Fruit fly (Drosophila melanogaster) whole organism, prepupa: Measurements from ENCODE around the gene c-cup.

ENCODE experiments used
- Blimp-1 ChIP-seq: fragments of 200-800 bp; sonication (Bioruptor generic); optimal IDR thresholded peaks from 3 replicates; lab custom pipeline; 2017; ENCODE audit warnings: missing biosample characterization, missing genetic modification characterization, mild to moderate bottlenecking, moderate library complexity, missing genetic modification reagents
- CG10669 ChIP-seq: fragments of 200-800 bp; sonication (Bioruptor generic); optimal IDR thresholded peaks from 3 replicates; lab custom pipeline; 2018; ENCODE audit warnings: missing biosample characterization, mild to moderate bottlenecking, missing genetic modification characterization, moderate library complexity
- CG11294 ChIP-seq: fragments of 200-800 bp; sonication (Bioruptor generic); IDR thresholded peaks from 2 replicates; pipeline ENCODE4 v1.3.6; 2022; ENCODE audit warnings: missing biosample characterization, missing genetic modification characterization
- CG11762 ChIP-seq: fragments of 200-800 bp; sonication (Bioruptor generic); optimal IDR thresholded peaks from 3 replicates; lab custom pipeline; 2016; ENCODE audit warnings: missing biosample characterization, missing genetic modification characterization; ENCODE audit not compliant: insufficient read depth
- CG11902 ChIP-seq: fragments of 200-800 bp; sonication (Bioruptor generic); optimal IDR thresholded peaks from 3 replicates; lab custom pipeline; 2016; ENCODE audit warnings: missing biosample characterization, missing genetic modification characterization
- CG15336 ChIP-seq: fragments of 200-800 bp; sonication (Bioruptor generic); IDR thresholded peaks from 2 replicates; pipeline ENCODE4 v1.3.6; 2022; ENCODE audit warnings: missing biosample characterization, missing genetic modification characterization
- CG16779 ChIP-seq: fragments of 200-800 bp; sonication (Bioruptor generic); optimal IDR thresholded peaks from 3 replicates; lab custom pipeline; 2017; ENCODE audit warnings: missing biosample characterization, mild to moderate bottlenecking, missing genetic modification characterization
- CG3032 ChIP-seq: fragments of 200-800 bp; optimal IDR thresholded peaks from 2 replicates; lab custom pipeline; 2019; ENCODE audit warnings: missing biosample characterization, mild to moderate bottlenecking, missing genetic modification characterization, moderate library complexity
- CG32006 ChIP-seq: fragments of 200-800 bp; sonication (Bioruptor generic); optimal IDR thresholded peaks from 3 replicates; lab custom pipeline; 2017; ENCODE audit warnings: missing biosample characterization, mild to moderate bottlenecking, missing genetic modification characterization
- CG34406 ChIP-seq: fragments of 200-800 bp; sonication (Bioruptor generic); optimal IDR thresholded peaks from 3 replicates; lab custom pipeline; 2016; ENCODE audit warnings: missing biosample characterization, missing genetic modification characterization
- CG3919 ChIP-seq: fragments of 200-800 bp; sonication (Bioruptor generic); optimal IDR thresholded peaks from 3 replicates; lab custom pipeline; 2016; ENCODE audit warnings: missing biosample characterization, missing genetic modification characterization
- CG4318 ChIP-seq: fragments of 200-800 bp; sonication (Bioruptor generic); optimal IDR thresholded peaks from 3 replicates; lab custom pipeline; 2017; ENCODE audit warnings: missing biosample characterization, mild to moderate bottlenecking, missing genetic modification characterization
- CG6163 ChIP-seq: fragments of 200-800 bp; sonication (Bioruptor generic); IDR thresholded peaks from 3 replicates; pipeline ENCODE4 v1.3.6; 2022; ENCODE audit warnings: missing biosample characterization, missing genetic modification characterization
- CG6276 ChIP-seq: fragments of 200-800 bp; sonication (Bioruptor generic); optimal IDR thresholded peaks from 2 replicates; lab custom pipeline; 2017; ENCODE audit warnings: missing biosample characterization, mild to moderate bottlenecking, missing genetic modification characterization
- CG6792 ChIP-seq: fragments of 200-800 bp; sonication (Bioruptor generic); optimal IDR thresholded peaks from 3 replicates; lab custom pipeline; 2016; ENCODE audit warnings: missing biosample characterization, missing genetic modification characterization
- CG6808 ChIP-seq: fragments of 200-800 bp; sonication (Bioruptor generic); optimal IDR thresholded peaks from 3 replicates; lab custom pipeline; 2017; ENCODE audit warnings: missing biosample characterization, missing genetic modification characterization, mild to moderate bottlenecking, moderate library complexity, missing genetic modification reagents
- CG6854 ChIP-seq: fragments of 200-800 bp; sonication (Bioruptor generic); optimal IDR thresholded peaks from 2 replicates; lab custom pipeline; 2017; ENCODE audit warnings: missing biosample characterization, mild to moderate bottlenecking, missing genetic modification characterization
- CG8119 ChIP-seq: fragments of 200-800 bp; sonication (Bioruptor generic); IDR thresholded peaks from 3 replicates; pipeline ENCODE4 v1.3.6; 2022; ENCODE audit warnings: missing biosample characterization, missing genetic modification characterization
- CG8319 ChIP-seq: fragments of 200-800 bp; sonication (Bioruptor generic); optimal IDR thresholded peaks from 3 replicates; lab custom pipeline; 2016; ENCODE audit warnings: missing biosample characterization, missing genetic modification characterization
- Eip75B ChIP-seq: fragments of 200-800 bp; sonication (Bioruptor generic); optimal IDR thresholded peaks from 3 replicates; lab custom pipeline; 2016; ENCODE audit warnings: missing biosample characterization, missing genetic modification characterization
- Eip78C ChIP-seq: fragments of 200-800 bp; sonication (Bioruptor generic); peaks from one replicate; lab custom pipeline; 2016; ENCODE audit warnings: missing biosample characterization, missing genetic modification characterization
- Eip93F ChIP-seq: fragments of 200-800 bp; sonication (Bioruptor generic); optimal IDR thresholded peaks from 2 replicates; lab custom pipeline; 2016; ENCODE audit warnings: missing biosample characterization, mild to moderate bottlenecking, missing genetic modification characterization
- Ets21C ChIP-seq: fragments of 200-800 bp; sonication (Bioruptor generic); optimal IDR thresholded peaks from 3 replicates; lab custom pipeline; 2016; ENCODE audit warnings: missing biosample characterization, missing genetic modification characterization
- Ets96B ChIP-seq: fragments of 200-800 bp; optimal IDR thresholded peaks from 2 replicates; lab custom pipeline; 2019; ENCODE audit warnings: missing biosample characterization, mild to moderate bottlenecking, missing genetic modification characterization, moderate library complexity
- Gug ChIP-seq: fragments of 200-800 bp; sonication (Bioruptor generic); IDR thresholded peaks from 2 replicates; pipeline ENCODE4 v1.3.6; 2022; ENCODE audit warnings: missing biosample characterization, missing genetic modification characterization
- Hr39 ChIP-seq: fragments of 200-800 bp; sonication (Bioruptor generic); optimal IDR thresholded peaks from 2 replicates; lab custom pipeline; 2016; ENCODE audit warnings: missing biosample characterization, missing genetic modification characterization
- Hr4 ChIP-seq: fragments of 200-800 bp; sonication (Bioruptor generic); optimal IDR thresholded peaks from 3 replicates; lab custom pipeline; 2016; ENCODE audit warnings: missing biosample characterization, missing genetic modification characterization
- Lpt ChIP-seq: fragments of 200-800 bp; sonication (Bioruptor generic); optimal IDR thresholded peaks from 3 replicates; lab custom pipeline; 2016; ENCODE audit warnings: missing biosample characterization, missing genetic modification characterization
- Met ChIP-seq: fragments of 200-800 bp; sonication (Bioruptor generic); optimal IDR thresholded peaks from 3 replicates; lab custom pipeline; 2016; ENCODE audit warnings: missing biosample characterization, missing genetic modification characterization
- Smox ChIP-seq: fragments of 200-800 bp; sonication (Bioruptor generic); optimal IDR thresholded peaks from 3 replicates; lab custom pipeline; 2016; ENCODE audit warnings: missing biosample characterization, missing genetic modification characterization
- Sox102F ChIP-seq: fragments of 200-800 bp; sonication (Bioruptor generic); optimal IDR thresholded peaks from 2 replicates; lab custom pipeline; 2016; ENCODE audit warnings: missing biosample characterization, mild to moderate bottlenecking, missing genetic modification characterization
- Sox14 ChIP-seq: fragments of 200-800 bp; sonication (Bioruptor generic); optimal IDR thresholded peaks from 3 replicates; lab custom pipeline; 2016; ENCODE audit warnings: missing biosample characterization, missing genetic modification characterization
- Sox15 ChIP-seq: fragments of 200-800 bp; sonication (Bioruptor generic); optimal IDR thresholded peaks from 3 replicates; lab custom pipeline; 2016; ENCODE audit warnings: missing biosample characterization, missing genetic modification characterization
- achi ChIP-seq: fragments of 200-800 bp; sonication (Bioruptor generic); optimal IDR thresholded peaks from 3 replicates; lab custom pipeline; 2016; ENCODE audit warnings: missing biosample characterization, missing genetic modification characterization
- acj6 ChIP-seq: fragments of 200-800 bp; sonication (Bioruptor generic); optimal IDR thresholded peaks from 3 replicates; lab custom pipeline; 2016; ENCODE audit warnings: missing biosample characterization, missing genetic modification characterization
- cyc ChIP-seq: fragments of 200-800 bp; sonication (Bioruptor generic); optimal IDR thresholded peaks from 3 replicates; lab custom pipeline; 2016; ENCODE audit warnings: missing biosample characterization, missing genetic modification characterization
- eg ChIP-seq: fragments of 200-800 bp; sonication (Bioruptor generic); IDR thresholded peaks from 3 replicates; pipeline ENCODE4 v1.3.6; 2022; ENCODE audit warnings: missing biosample characterization, missing genetic modification characterization
- fd85E ChIP-seq: fragments of 200-800 bp; sonication (Bioruptor generic); optimal IDR thresholded peaks from 3 replicates; lab custom pipeline; 2016; ENCODE audit warnings: missing biosample characterization, missing genetic modification characterization
- fkh ChIP-seq: fragments of 200-800 bp; sonication (Bioruptor generic); optimal IDR thresholded peaks from 3 replicates; lab custom pipeline; 2017; ENCODE audit warnings: missing biosample characterization, mild to moderate bottlenecking, missing genetic modification characterization, moderate library complexity
- net ChIP-seq: fragments of 200-800 bp; sonication (Bioruptor generic); optimal IDR thresholded peaks from 3 replicates; lab custom pipeline; 2016; ENCODE audit warnings: missing biosample characterization, missing genetic modification characterization
- pdm3 ChIP-seq: fragments of 200-800 bp; sonication (Bioruptor generic); optimal IDR thresholded peaks from 3 replicates; lab custom pipeline; 2016; ENCODE audit warnings: missing biosample characterization, missing genetic modification characterization
- salr ChIP-seq, 2 experiments: fragments of 200-800 bp; sonication (Bioruptor generic); optimal IDR thresholded peaks; 3 replicates each; lab custom pipeline; 2016 to 2018; ENCODE audit warnings: missing biosample characterization in 2 of 2, missing genetic modification characterization in 2 of 2, mild to moderate bottlenecking in 1 of 2
- ss ChIP-seq, 2 experiments: fragments of 200-800 bp; sonication (Bioruptor generic); optimal IDR thresholded peaks; 2 replicates in 1 of 2; 3 replicates in 1 of 2; lab custom pipeline; 2017 to 2018; ENCODE audit warnings: mild to moderate bottlenecking in 2 of 2, missing biosample characterization in 2 of 2, missing genetic modification characterization in 2 of 2, moderate library complexity in 1 of 2
- svp ChIP-seq: fragments of 200-800 bp; sonication (Bioruptor generic); peaks from one replicate; lab custom pipeline; 2016; ENCODE audit warnings: missing biosample characterization, missing genetic modification characterization

c-cup gene

dm6 chr2L:1861994-1862393, 29.6 kb upstream of the c-cup start (continued):
- TF ChIP-seq Hr39 = peak; percentile 6
- no peak for TF ChIP-seq Sox102F (GFP tag; lab: Kevin White, UChicago)
- TF ChIP-seq Sox14 (GFP tag; lab: Kevin White, UChicago) = peak; percentile 2
- peak; percentile 65 for TF ChIP-seq Eip78C (GFP tag; lab: Kevin White, UChicago)
- TF ChIP-seq Met (GFP tag; lab: Kevin White, UChicago) = no peak
- TF ChIP-seq Ets21C = no peak
- peak; percentile 3 for TF ChIP-seq CG6808 (GFP tag; lab: Kevin White, UChicago)
- TF ChIP-seq CG4318 (GFP tag; lab: Kevin White, UChicago) = no peak
- peak; percentile 62 for TF ChIP-seq svp (GFP tag; lab: Kevin White, UChicago)
- TF ChIP-seq CG3032 (tag; lab: Kevin White, UChicago) = no peak
- no peak for TF ChIP-seq CG8319 (GFP tag; lab: Kevin White, UChicago)
- no peak for TF ChIP-seq Eip75B
- TF ChIP-seq CG11902 (GFP tag; lab: Kevin White, UChicago) = no peak
- TF ChIP-seq CG15336 (GFP tag; lab: Robert Waterston, UW) = no peak
- no peak for TF ChIP-seq CG11294
- TF ChIP-seq CG6276 (GFP tag; lab: Kevin White, UChicago) = peak; percentile 8
- no peak for TF ChIP-seq CG34406
- peak in 1 of 2 experiments; percentile 20 for TF ChIP-seq ss (GFP tag; optimal IDR thresholded peaks at IDR 0.05; lab: Kevin White, UChicago)
- no peak for TF ChIP-seq Blimp-1
- TF ChIP-seq CG6792 = peak; percentile 17
- TF ChIP-seq CG3919 (GFP tag; lab: Kevin White, UChicago) = peak; percentile 14
- TF ChIP-seq CG10669 (GFP tag; lab: Kevin White, UChicago) = peak; percentile 33
- TF ChIP-seq CG6163 (GFP tag; lab: Robert Waterston, UW) = peak; percentile 51; the same call in 1 of the 3 replicates
- peak; percentile 29 for TF ChIP-seq Hr4 (GFP tag; lab: Kevin White, UChicago)
- TF ChIP-seq salr (GFP tag; optimal IDR thresholded peaks at IDR 0.05; lab: Kevin White, UChicago) = no peak
- TF ChIP-seq Smox (GFP tag; lab: Kevin White, UChicago) = no peak
- TF ChIP-seq CG32006 (GFP tag; lab: Kevin White, UChicago) = peak; percentile 42
- no peak for TF ChIP-seq achi (GFP tag; lab: Kevin White, UChicago)
- TF ChIP-seq CG8119 = no peak
- no peak for TF ChIP-seq CG11762 (GFP tag; lab: Kevin White, UChicago)
- no peak for TF ChIP-seq net (GFP tag; lab: Kevin White, UChicago)
- TF ChIP-seq fkh = no peak
- TF ChIP-seq fd85E (GFP tag; lab: Kevin White, UChicago) = no peak
- no peak for TF ChIP-seq Gug
- no peak for TF ChIP-seq Sox15 (GFP tag; lab: Kevin White, UChicago)

DNA sequence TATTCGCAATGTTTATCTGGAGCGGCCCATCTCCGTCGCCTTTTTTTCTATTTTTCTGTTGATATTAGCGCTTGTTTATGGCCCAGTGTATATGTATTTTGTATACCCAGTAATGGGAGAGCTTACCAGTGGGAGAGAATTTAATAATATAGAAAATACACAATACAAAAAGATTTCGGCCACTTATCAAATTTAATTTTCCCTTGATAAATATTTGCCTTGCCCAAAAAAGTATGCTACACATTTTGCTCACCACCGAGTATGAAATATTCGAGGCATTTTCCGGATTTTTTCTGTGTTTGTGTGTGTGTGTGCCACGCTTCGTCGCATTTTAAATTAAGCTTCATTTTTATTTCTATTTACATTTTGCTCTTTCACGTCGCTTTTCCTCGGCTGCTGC, 6.7 kb upstream of the c-cup start:
- TF ChIP-seq svp (GFP tag; lab: Kevin White, UChicago) = peak; percentile 8
- no peak for TF ChIP-seq CG8119
- TF ChIP-seq Ets21C = no peak
- no peak for TF ChIP-seq Blimp-1
- no peak for TF ChIP-seq Eip93F (GFP tag; lab: Kevin White, UChicago)
- TF ChIP-seq ss (GFP tag; optimal IDR thresholded peaks at IDR 0.05; lab: Kevin White, UChicago) = no peak
- TF ChIP-seq CG16779 = no peak
- no peak for TF ChIP-seq Smox (GFP tag; lab: Kevin White, UChicago)
- no peak for TF ChIP-seq fkh
- TF ChIP-seq CG32006 (GFP tag; lab: Kevin White, UChicago) = peak; percentile 17
- no peak for TF ChIP-seq net (GFP tag; lab: Kevin White, UChicago)
- no peak for TF ChIP-seq CG6808 (GFP tag; lab: Kevin White, UChicago)
- TF ChIP-seq pdm3 (GFP tag; lab: Kevin White, UChicago) = no peak
- no peak for TF ChIP-seq cyc (GFP tag; lab: Kevin White, UChicago)
- TF ChIP-seq Ets96B (tag; lab: Kevin White, UChicago) = no peak
- no peak for TF ChIP-seq acj6 (GFP tag; lab: Kevin White, UChicago)
- 0 out of 3 replicates have a peak, but pooled peaks have one; percentile 26 for TF ChIP-seq CG6163 (GFP tag; lab: Robert Waterston, UW)
- no peak for TF ChIP-seq CG4318 (GFP tag; lab: Kevin White, UChicago)
- TF ChIP-seq Lpt = no peak
- 0 out of 3 replicates have a peak, but pooled peaks have one; percentile 31 for TF ChIP-seq eg (GFP tag; lab: Robert Waterston, UW)
- TF ChIP-seq CG11902 (GFP tag; lab: Kevin White, UChicago) = no peak
- no peak for TF ChIP-seq CG11294
- no peak for TF ChIP-seq CG6854 (GFP tag; lab: Kevin White, UChicago)
